Worm (Caenorhabditis elegans) whole organism, midembryonic: ENCODE results near the gene C15B12.2.

ENCODE experiments used
- T22C8.4 ChIP-seq: fragments of 200-800 bp; sonication (Bioruptor generic); IDR thresholded peaks from 2 replicates; pipeline ENCODE4 v1.3.6; 2022; ENCODE audit warnings: missing genetic modification characterization, missing compliant biosample characterization
- cog-1 ChIP-seq: sonication (generic microtip); optimal IDR thresholded peaks from 2 replicates; lab custom pipeline; 2016; ENCODE audit warnings: missing genetic modification characterization, missing compliant biosample characterization
- flt-1 ChIP-seq: fragments of 200-800 bp; sonication (Bioruptor generic); IDR thresholded peaks from 2 replicates; pipeline ENCODE4 v1.3.6; 2022; ENCODE audit warnings: missing genetic modification characterization, missing compliant biosample characterization
- klf-2 ChIP-seq: fragments of 200-800 bp; sonication (Bioruptor generic); conservative IDR thresholded peaks from 2 replicates; pipeline ENCODE4 v1.3.6; 2022; ENCODE audit warnings: missing genetic modification reagents, missing genetic modification characterization, missing compliant biosample characterization
- med-1 ChIP-seq: sonication (generic microtip); optimal IDR thresholded peaks from 2 replicates; lab custom pipeline; 2017; ENCODE audit warnings: missing genetic modification characterization, mild to moderate bottlenecking, missing compliant biosample characterization, antibody characterized with exemption, missing genetic modification reagents; ENCODE audit not compliant: insufficient read depth
- ref-1 ChIP-seq: fragments of 200-800 bp; sonication (Bioruptor generic); conservative IDR thresholded peaks from 2 replicates; pipeline ENCODE4 v1.3.6; 2022; ENCODE audit warnings: missing genetic modification reagents, missing genetic modification characterization, missing compliant biosample characterization
- tab-1 ChIP-seq: fragments of 200-800 bp; sonication (Bioruptor generic); IDR thresholded peaks from 2 replicates; pipeline ENCODE4 v1.3.6; 2022; ENCODE audit warnings: missing genetic modification characterization, missing compliant biosample characterization
- ztf-23 ChIP-seq: fragments of 200-800 bp; sonication (Bioruptor generic); IDR thresholded peaks from 2 replicates; pipeline ENCODE4 v1.3.6; 2022; ENCODE audit warnings: missing genetic modification reagents, missing genetic modification characterization, missing compliant biosample characterization
- ztf-29 ChIP-seq: fragments of 200-800 bp; sonication (Bioruptor generic); IDR thresholded peaks from 2 replicates; pipeline ENCODE4 v1.3.6; 2022; ENCODE audit warnings: missing genetic modification reagents, missing genetic modification characterization, missing compliant biosample characterization

The C15B12.2 gene

ce11 chrX:6462995-6463462 is at the start of gene C15B12.2:
C15B12.2 (plus strand) TSS chrX:6463412.
- no peak for TF ChIP-seq klf-2 (GFP tag; lab: Robert Waterston, UW)
- no peak for TF ChIP-seq cog-1 (tag; lab: Kevin White, UChicago)
- no peak for TF ChIP-seq ref-1
- no peak for TF ChIP-seq ztf-29 (GFP tag; lab: Robert Waterston, UW)
- no peak for TF ChIP-seq tab-1 (GFP tag; lab: Robert Waterston, UW)
- no peak for TF ChIP-seq ztf-23
- no peak for TF ChIP-seq med-1 (GFP tag; lab: Kevin White, UChicago)
- TF ChIP-seq T22C8.4 (GFP tag; lab: Robert Waterston, UW): no peak
- no peak for TF ChIP-seq flt-1 (GFP tag; lab: Robert Waterston, UW)

ce11 chrX:6413583-6413982 is 49.6 kb upstream of the C15B12.2 start:
- TF ChIP-seq T22C8.4 (GFP tag; lab: Robert Waterston, UW) (no peak), klf-2 (GFP tag; lab: Robert Waterston, UW) (no peak), ztf-29 (GFP tag; lab: Robert Waterston, UW) (no peak), flt-1 (GFP tag; lab: Robert Waterston, UW) (no peak), cog-1 (tag; lab: Kevin White, UChicago) (no peak), ref-1 (no peak), tab-1 (GFP tag; lab: Robert Waterston, UW) (no peak)

DNA sequence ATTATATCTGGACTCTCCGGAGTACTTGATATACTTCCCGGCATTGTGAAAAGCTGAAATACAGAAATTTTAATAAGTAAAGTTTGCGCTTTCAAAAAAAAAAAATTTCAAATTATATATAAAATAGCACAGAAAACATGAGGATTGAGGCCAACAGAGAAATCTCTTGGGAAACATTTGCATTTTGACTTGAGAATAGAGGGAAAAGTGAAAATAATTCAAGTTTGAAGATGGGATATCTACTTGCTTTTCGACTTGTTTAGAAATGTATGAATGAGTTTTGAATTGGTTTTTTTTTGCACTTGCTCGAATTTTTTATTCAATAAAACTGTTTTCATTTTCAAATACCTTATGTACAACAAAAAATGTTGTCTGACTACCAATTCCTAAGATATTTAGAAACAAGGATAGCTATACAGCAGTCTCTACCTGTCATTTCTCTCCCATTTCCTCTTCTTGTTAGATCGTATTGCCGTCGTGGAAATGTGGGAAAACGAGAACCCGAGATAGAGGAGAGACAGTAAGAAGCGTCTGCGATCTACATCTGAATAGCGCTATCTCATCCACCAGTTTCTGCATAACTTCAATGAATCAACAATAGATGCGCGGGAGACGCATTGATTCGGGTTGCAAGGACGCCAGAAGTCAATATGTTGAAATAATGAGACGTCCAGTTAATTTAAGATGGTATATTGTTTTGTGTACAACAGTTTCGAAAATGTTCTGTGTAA is 46.7 kb upstream of the C15B12.2 start, which contains the start of gene T22E5.6:
Gene T22E5.6 (minus strand): TSS at position 51 of the 731 bp plus-strand sequence.
- no peak for TF ChIP-seq ztf-23
- no peak for TF ChIP-seq klf-2 (GFP tag; lab: Robert Waterston, UW)
- no peak for TF ChIP-seq cog-1 (tag; lab: Kevin White, UChicago)
- no peak for TF ChIP-seq T22C8.4 (GFP tag; lab: Robert Waterston, UW)
- TF ChIP-seq med-1 (GFP tag; lab: Kevin White, UChicago): no peak
- no peak for TF ChIP-seq ztf-29 (GFP tag; lab: Robert Waterston, UW)
- no peak for TF ChIP-seq ref-1
- TF ChIP-seq flt-1 (GFP tag; lab: Robert Waterston, UW): no peak
- TF ChIP-seq tab-1 (GFP tag; lab: Robert Waterston, UW): no peak

- no peak for TF ChIP-seq klf-2 (GFP tag; lab: Robert Waterston, UW)
Measured at ce11 chrX:6419113-6419512, 44.1 kb upstream of the C15B12.2 start.

ce11 chrX:6420681-6421080 is 42.5 kb upstream of the C15B12.2 start, which contains the start of gene K10C2.12:
K10C2.12 (minus strand) TSS chrX:6420781.
- TF ChIP-seq ref-1 (no peak), cog-1 (tag; lab: Kevin White, UChicago) (no peak), tab-1 (GFP tag; lab: Robert Waterston, UW) (no peak), ztf-29 (GFP tag; lab: Robert Waterston, UW) (no peak), flt-1 (GFP tag; lab: Robert Waterston, UW) (no peak), T22C8.4 (GFP tag; lab: Robert Waterston, UW) (no peak), klf-2 (GFP tag; lab: Robert Waterston, UW) (no peak), ztf-23 (no peak), med-1 (GFP tag; lab: Kevin White, UChicago) (no peak)

DNA sequence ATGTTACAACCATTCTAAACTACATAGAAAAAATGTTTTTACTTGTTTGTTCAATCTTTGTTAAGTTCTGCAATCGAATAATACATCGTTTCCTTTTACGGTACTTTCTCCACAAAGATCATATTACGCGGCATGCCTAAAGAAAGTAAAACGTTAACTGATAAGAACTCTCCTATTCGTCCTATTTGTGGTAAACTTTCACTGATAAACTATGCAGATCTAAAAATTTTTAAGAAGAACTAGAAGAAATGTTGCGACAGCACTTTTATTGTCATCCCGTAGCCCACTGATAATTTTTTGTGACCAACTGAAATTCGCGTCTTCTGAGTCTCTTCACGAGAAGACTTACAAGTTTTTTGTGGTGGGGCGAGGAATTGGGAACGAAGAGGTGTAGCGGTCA is 36.1 kb upstream of the C15B12.2 start:
- TF ChIP-seq cog-1 (tag; lab: Kevin White, UChicago): no peak
- TF ChIP-seq tab-1 (GFP tag; lab: Robert Waterston, UW): no peak
- TF ChIP-seq ref-1: no peak
- TF ChIP-seq klf-2 (GFP tag; lab: Robert Waterston, UW): no peak
- TF ChIP-seq flt-1 (GFP tag; lab: Robert Waterston, UW): no peak
- no peak for TF ChIP-seq ztf-23
- TF ChIP-seq med-1 (GFP tag; lab: Kevin White, UChicago): no peak
- no peak for TF ChIP-seq T22C8.4 (GFP tag; lab: Robert Waterston, UW)
- TF ChIP-seq ztf-29 (GFP tag; lab: Robert Waterston, UW): no peak

- TF ChIP-seq med-1 (GFP tag; lab: Kevin White, UChicago) (no peak), ztf-29 (GFP tag; lab: Robert Waterston, UW) (no peak)
Measured at ce11 chrX:6429552-6429951, 33.7 kb upstream of the C15B12.2 start.

ce11 chrX:6430510-6430909 is 32.7 kb upstream of the C15B12.2 start, which contains the start of gene ctsa-2:
ctsa-2 (minus strand) TSS chrX:6430610.
- TF ChIP-seq cog-1 (tag; lab: Kevin White, UChicago) (no peak), ztf-29 (GFP tag; lab: Robert Waterston, UW) (no peak), T22C8.4 (GFP tag; lab: Robert Waterston, UW) (no peak), ref-1 (no peak), tab-1 (GFP tag; lab: Robert Waterston, UW) (no peak), flt-1 (GFP tag; lab: Robert Waterston, UW) (no peak), ztf-23 (no peak), med-1 (GFP tag; lab: Kevin White, UChicago) (no peak), klf-2 (GFP tag; lab: Robert Waterston, UW) (no peak)

DNA sequence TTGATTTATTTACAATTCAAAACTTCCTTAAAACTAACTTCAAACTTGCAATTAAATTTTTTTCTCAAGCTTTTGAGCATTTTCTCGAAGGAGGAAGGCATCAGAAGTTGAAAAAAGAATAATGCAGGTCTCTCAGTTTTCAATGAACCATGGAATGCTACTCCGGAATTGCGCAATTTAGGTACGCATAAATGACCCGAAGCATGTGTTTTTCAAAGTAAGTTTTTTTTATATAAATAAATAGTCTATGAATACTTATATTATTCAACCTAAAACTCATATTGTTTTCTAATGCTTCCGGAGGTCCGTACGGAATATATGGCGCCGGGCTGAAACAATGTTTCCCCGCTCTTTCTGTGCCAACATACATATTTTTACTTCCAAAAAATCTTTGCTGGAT is 29.5 kb upstream of the C15B12.2 start, which contains the start of gene K10C2.2:
Gene K10C2.2 (minus strand): TSS at position 101 of the 400 bp plus-strand sequence.
- TF ChIP-seq ref-1: no peak

ce11 chrX:6435812-6436211 is 27.4 kb upstream of the C15B12.2 start:
- TF ChIP-seq flt-1 (GFP tag; lab: Robert Waterston, UW) (no peak), tab-1 (GFP tag; lab: Robert Waterston, UW) (no peak), ztf-23 (no peak), ref-1 (no peak), klf-2 (GFP tag; lab: Robert Waterston, UW) (no peak), cog-1 (tag; lab: Kevin White, UChicago) (no peak), med-1 (GFP tag; lab: Kevin White, UChicago) (no peak), T22C8.4 (GFP tag; lab: Robert Waterston, UW) (no peak), ztf-29 (GFP tag; lab: Robert Waterston, UW) (no peak)
